Fruit fly (Drosophila melanogaster) whole organism: ENCODE results near the gene SkpD.

Source experiments
- CG8478 ChIP-seq: fragments of >200 bp; optimal IDR thresholded peaks from 2 replicates; lab custom pipeline; 2018; ENCODE audit warnings: inconsistent platforms
- EcR ChIP-seq, 2 experiments: fragments of >200 bp; optimal IDR thresholded peaks; 2 replicates each; lab custom pipeline; 2017; ENCODE audit warnings: missing biosample characterization in 2 of 2, missing genetic modification characterization in 2 of 2, missing genetic modification reagents in 2 of 2
- pan ChIP-seq: fragments of >200 bp; optimal IDR thresholded peaks from 2 replicates; lab custom pipeline; 2017
- psq ChIP-seq: fragments of >200 bp; optimal IDR thresholded peaks from 2 replicates; lab custom pipeline; 2017
- usp ChIP-seq: fragments of >200 bp; optimal IDR thresholded peaks from 2 replicates; lab custom pipeline; 2017; ENCODE audit warnings: missing biosample characterization, missing genetic modification characterization, mixed read lengths

- TF ChIP-seq usp (no peak), EcR (GFP tag; optimal IDR thresholded peaks at IDR 0.05; lab: Kevin White, UChicago) (no peak), psq (lab: Kevin White, UChicago) (no peak), CG8478 (no peak), pan (lab: Kevin White, UChicago) (no peak)
These were observed 38.1 kb downstream of the SkpD start for dm6 chrX:19850503-19851094.
